Worm (Caenorhabditis elegans): Measurements from ENCODE around the gene rpl-42.
A peak's percentile ranks its signal among the peaks of the same experiment; 100 is the strongest.

rpl-42 gene

ce11 chrII:11103052-11103451 is 10.5 kb downstream of the rpl-42 start (continued):
- peak; percentile 23 for TF ChIP-seq pax-3 (tag; optimal IDR thresholded peaks at IDR 0.05)
- no peak for TF ChIP-seq egl-27 (tag; optimal IDR thresholded peaks at IDR 0.05)
- peak; percentile 53 for TF ChIP-seq fkh-8 (tag; optimal IDR thresholded peaks at IDR 0.05)
- TF ChIP-seq lin-14 (GFP tag; optimal IDR thresholded peaks at IDR 0.05): peak; percentile 94
- peak; percentile 58 to 80 (median 73) for TF ChIP-seq dpl-1 (GFP tag; optimal IDR thresholded peaks at IDR 0.05)
- TF ChIP-seq efl-1 (optimal IDR thresholded peaks at IDR 0.05): peak; percentile 73 to 74
- TF ChIP-seq efl-1 (GFP tag; optimal IDR thresholded peaks at IDR 0.05 in 1 of 2): peak; percentile 71 to 94
- peak; percentile 71 for TF ChIP-seq nhr-71 (tag; optimal IDR thresholded peaks at IDR 0.05)
- TF ChIP-seq irx-1 (tag; optimal IDR thresholded peaks at IDR 0.05): no peak
- peak; percentile 17 for TF ChIP-seq xbp-1 (tag; optimal IDR thresholded peaks at IDR 0.05)
- TF ChIP-seq unc-86 (tag; optimal IDR thresholded peaks at IDR 0.05): peak; percentile 19
- TF ChIP-seq dsc-1 (tag; optimal IDR thresholded peaks at IDR 0.05): no peak
- no peak for TF ChIP-seq ces-1 (GFP tag; optimal IDR thresholded peaks at IDR 0.05)
- no peak for TF ChIP-seq snpc-4 (tag; optimal IDR thresholded peaks at IDR 0.05)
- no peak for TF ChIP-seq ztf-4 (tag; optimal IDR thresholded peaks at IDR 0.05)
- TF ChIP-seq hlh-4 (tag; optimal IDR thresholded peaks at IDR 0.05): no peak
- TF ChIP-seq mef-2 (tag; optimal IDR thresholded peaks at IDR 0.05): no peak
- no peak for TF ChIP-seq ceh-90 (tag; optimal IDR thresholded peaks at IDR 0.05)
- TF ChIP-seq unc-98 (GFP tag; IDR thresholded peaks at IDR 0.05): no peak
- peak; percentile 38 for TF ChIP-seq swsn-7 (tag; optimal IDR thresholded peaks at IDR 0.05)
- no peak for TF ChIP-seq nhr-12 (tag; optimal IDR thresholded peaks at IDR 0.05)
- TF ChIP-seq nhr-47 (tag; optimal IDR thresholded peaks at IDR 0.05): peak; percentile 51
- TF ChIP-seq ama-1 (optimal IDR thresholded peaks at IDR 0.05): no peak
- peak; percentile 66 for TF ChIP-seq rnt-1 (tag; optimal IDR thresholded peaks at IDR 0.05)
- TF ChIP-seq nhr-237 (tag; optimal IDR thresholded peaks at IDR 0.05): no peak
- TF ChIP-seq lin-39 (tag; optimal IDR thresholded peaks at IDR 0.05): no peak
- no peak for TF ChIP-seq alr-1 (tag; optimal IDR thresholded peaks at IDR 0.05; ENCODE audit: borderline replicate concordance)
- TF ChIP-seq unc-130 (tag; optimal IDR thresholded peaks at IDR 0.05): peak; percentile 75
- no peak for TF ChIP-seq C34B4.2 (tag; optimal IDR thresholded peaks at IDR 0.05)
- peak; percentile 37 for TF ChIP-seq F16B12.6 (tag; optimal IDR thresholded peaks at IDR 0.05)
- TF ChIP-seq mep-1 (tag; optimal IDR thresholded peaks at IDR 0.05): peak; percentile 82
- no peak for TF ChIP-seq aha-1 (tag; optimal IDR thresholded peaks at IDR 0.05)

DNA sequence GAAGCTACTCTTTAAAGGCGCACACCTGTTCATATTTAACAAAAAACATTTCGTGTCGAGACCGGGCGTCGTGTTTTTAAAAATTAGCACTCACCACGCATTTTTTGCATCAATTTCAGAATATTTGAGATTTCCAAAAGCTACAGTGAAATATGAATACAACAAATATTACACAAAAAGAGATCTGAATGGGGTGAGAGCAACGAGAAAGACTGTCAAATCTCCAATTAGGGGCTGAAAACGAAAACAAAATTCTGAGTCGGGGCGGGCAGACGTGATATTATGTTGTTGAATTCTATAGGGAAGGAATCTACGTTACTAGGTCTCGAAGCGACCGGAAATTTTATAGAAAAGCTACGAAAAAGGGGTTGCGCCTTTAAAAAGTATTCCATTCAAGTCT is 11.1 kb downstream of the rpl-42 start, which contains the start of gene C09H10.5:
TSS of gene C09H10.5 (minus strand) at position 101 of the 400 bp plus-strand sequence.
- no peak for TF ChIP-seq nhr-90 (tag; optimal IDR thresholded peaks at IDR 0.05; ENCODE audit: poor library complexity)
- no peak for TF ChIP-seq pag-3 (tag; optimal IDR thresholded peaks at IDR 0.05; ENCODE audit: borderline replicate concordance, insufficient read depth)
- TF ChIP-seq unc-130 (tag; optimal IDR thresholded peaks at IDR 0.05): no peak
- TF ChIP-seq fkh-4 (tag; optimal IDR thresholded peaks at IDR 0.05; ENCODE audit: borderline replicate concordance): no peak

ce11 chrII:11104162-11104561 is 11.6 kb downstream of the rpl-42 start, which contains the start of gene C09H10.9:
Gene C09H10.9 (plus strand): TSS chrII:11104462.
- no peak for TF ChIP-seq xbp-1 (tag; optimal IDR thresholded peaks at IDR 0.05)
- no peak for TF ChIP-seq ceh-82 (tag; optimal IDR thresholded peaks at IDR 0.05)
- no peak for TF ChIP-seq swsn-7 (tag; optimal IDR thresholded peaks at IDR 0.05)
- TF ChIP-seq rnt-1 (tag; optimal IDR thresholded peaks at IDR 0.05): no peak
- TF ChIP-seq mep-1 (tag; optimal IDR thresholded peaks at IDR 0.05): no peak
- no peak for TF ChIP-seq mef-2 (tag; optimal IDR thresholded peaks at IDR 0.05)

DNA sequence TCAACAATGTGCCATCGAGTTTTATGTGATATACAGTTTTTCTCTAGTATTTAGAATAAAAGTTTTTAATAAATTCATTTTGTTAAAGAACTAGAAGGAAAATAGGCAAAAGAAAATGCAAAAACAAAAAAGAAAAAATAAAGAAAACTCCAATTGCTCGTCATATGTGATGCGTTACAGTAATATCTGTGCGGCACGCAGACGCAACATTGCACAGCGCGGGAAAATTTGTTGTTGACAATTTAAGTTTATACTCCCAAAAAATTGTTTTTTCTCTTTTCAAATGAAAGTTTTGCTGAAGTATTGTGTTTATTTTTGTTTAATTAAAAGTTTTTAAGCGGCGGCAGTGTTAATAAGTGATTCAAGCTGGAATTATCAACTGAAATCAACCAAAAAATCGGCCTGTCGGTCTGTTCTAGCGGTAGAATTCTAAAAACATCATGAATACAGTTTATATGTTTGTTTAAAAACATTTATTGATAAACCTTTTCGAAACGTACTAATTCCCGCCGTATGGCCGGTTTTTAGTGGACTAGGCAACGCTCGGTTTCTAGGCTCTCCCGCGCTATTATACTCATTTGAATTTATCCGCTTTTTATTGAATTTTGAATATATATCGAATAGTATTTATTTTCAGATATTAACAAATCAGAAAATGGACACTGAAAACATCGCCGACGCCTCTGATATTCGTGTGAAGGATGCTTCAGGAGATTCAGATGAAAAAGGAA is 13.6 kb downstream of the rpl-42 start, which contains the start of gene nasp-1:
TSS of gene nasp-1 (plus strand) at position 632 of the 731 bp plus-strand sequence.
- TF ChIP-seq grh-1 (GFP tag; IDR thresholded peaks at IDR 0.05) (no peak), lir-3 (tag; optimal IDR thresholded peaks at IDR 0.05; ENCODE audit: poor library complexity) (no peak), egl-27 (tag; optimal IDR thresholded peaks at IDR 0.05) (no peak), tbx-2 (tag; optimal IDR thresholded peaks at IDR 0.05) (no peak), dpl-1 (GFP tag; optimal IDR thresholded peaks at IDR 0.05) (peak; percentile 46 to 76 (median 71)), ztf-11 (tag; optimal IDR thresholded peaks at IDR 0.05) (no peak), hlh-4 (tag; optimal IDR thresholded peaks at IDR 0.05) (no peak), skn-1 (tag; optimal IDR thresholded peaks at IDR 0.05) (no peak), jun-1 (tag; optimal IDR thresholded peaks at IDR 0.05) (no peak), nhr-90 (tag; optimal IDR thresholded peaks at IDR 0.05; ENCODE audit: poor library complexity) (peak; percentile 6), nhr-85 (tag) (peak; percentile 47), unc-86 (tag; optimal IDR thresholded peaks at IDR 0.05) (no peak), sptf-1 (tag; optimal IDR thresholded peaks at IDR 0.05) (no peak), lin-35 (GFP tag; optimal IDR thresholded peaks at IDR 0.05) (peak; percentile 54 to 80), C34B4.2 (tag; optimal IDR thresholded peaks at IDR 0.05) (no peak), pag-3 (tag; optimal IDR thresholded peaks at IDR 0.05; ENCODE audit: borderline replicate concordance, insufficient read depth) (no peak), pax-3 (tag; optimal IDR thresholded peaks at IDR 0.05) (no peak), lsy-2 (tag; optimal IDR thresholded peaks at IDR 0.05) (peak; percentile 54 to 86)
